Fruit fly (Drosophila melanogaster): ENCODE results near the gene mrn.

mrn gene

DNA sequence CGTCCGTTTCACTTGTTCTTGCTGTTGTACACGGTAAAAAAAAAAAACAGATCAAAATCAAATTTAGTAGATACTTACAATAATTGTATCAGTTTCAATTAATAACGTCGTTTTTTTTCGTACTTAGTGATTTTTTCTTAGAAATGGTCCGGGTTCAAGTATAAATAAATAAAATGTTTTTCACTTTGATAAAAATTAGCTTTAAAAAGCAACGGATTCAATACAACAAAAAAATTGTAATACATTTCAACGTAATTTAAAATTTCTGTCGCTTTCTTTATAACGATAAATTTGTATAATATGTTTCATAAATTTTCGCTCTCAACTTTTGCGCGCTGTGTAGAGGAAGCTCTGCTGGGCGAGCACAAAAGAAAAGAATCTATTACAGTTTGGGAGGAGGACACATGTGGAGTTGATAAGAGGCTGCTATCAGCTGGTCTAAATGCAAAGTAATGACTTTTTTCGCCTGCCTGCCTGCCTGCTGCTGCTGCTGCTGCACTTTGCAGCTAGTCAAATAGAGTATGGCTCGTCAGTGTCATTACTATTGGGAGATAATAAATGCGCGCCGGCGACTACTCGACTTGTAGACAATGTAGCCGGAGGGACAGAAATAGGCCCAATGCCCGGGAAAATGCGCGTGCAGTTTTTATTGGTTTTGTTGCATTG is 42.3 kb downstream of the mrn start (continued):
- peak; percentile 70 for TF ChIP-seq CG9437 (GFP tag; optimal IDR thresholded peaks at IDR 0.05)
- TF ChIP-seq CG2202 (tag; optimal IDR thresholded peaks at IDR 0.05) = peak; percentile 19
- TF ChIP-seq Gsc (GFP tag; IDR thresholded peaks at IDR 0.05) = no peak
- TF ChIP-seq Aef1 (GFP tag; IDR thresholded peaks at IDR 0.05) = 0 out of 3 replicates have a peak, but pooled peaks have one; percentile 10
- TF ChIP-seq Awh (GFP tag; IDR thresholded peaks at IDR 0.05) = 0 out of 2 replicates have a peak, but pooled peaks have one; percentile 16
- TF ChIP-seq vnd (GFP tag; IDR thresholded peaks at IDR 0.05; ENCODE audit: partially characterized antibody) = no peak
- no peak for TF ChIP-seq abd-A (tag; optimal IDR thresholded peaks at IDR 0.05)
- TF ChIP-seq row (GFP tag; IDR thresholded peaks at IDR 0.05) = peak; percentile 67
- TF ChIP-seq Bdp1 (GFP tag; optimal IDR thresholded peaks at IDR 0.05) = peak; percentile 24
- TF ChIP-seq Lpt (GFP tag; optimal IDR thresholded peaks at IDR 0.05) = no peak
- no peak for TF ChIP-seq exex (tag; optimal IDR thresholded peaks at IDR 0.05)
- peak; percentile 56 for TF ChIP-seq Drgx (GFP tag; IDR thresholded peaks at IDR 0.05)
- peak; percentile 77 for TF ChIP-seq CG4424 (GFP tag; optimal IDR thresholded peaks at IDR 0.05)
- TF ChIP-seq caup (GFP tag; optimal IDR thresholded peaks at IDR 0.05; ENCODE audit: severe bottlenecking) = no peak
- TF ChIP-seq jing (GFP tag; optimal IDR thresholded peaks at IDR 0.05) = peak; percentile 23
- TF ChIP-seq Ada2b (GFP tag; IDR thresholded peaks at IDR 0.05) = peak; percentile 35
- TF ChIP-seq Abd-B (GFP tag; optimal IDR thresholded peaks at IDR 0.05) = peak; percentile 50
- peak; percentile 58 for TF ChIP-seq CG1529 (GFP tag; optimal IDR thresholded peaks at IDR 0.05)
- peak; percentile 96 for TF ChIP-seq sens (GFP tag)
- peak; percentile 54 for TF ChIP-seq ATbp (GFP tag; optimal IDR thresholded peaks at IDR 0.05)
- peak; percentile 19 for TF ChIP-seq chn (GFP tag; optimal IDR thresholded peaks at IDR 0.05)
- TF ChIP-seq cas (GFP tag; IDR thresholded peaks at IDR 0.05) = no peak
- peak; percentile 19; the same call in 1 of the 2 replicates for TF ChIP-seq ssp (GFP tag; IDR thresholded peaks at IDR 0.05)
- TF ChIP-seq tll (GFP tag; optimal IDR thresholded peaks at IDR 0.05) = peak in 1 of 2 experiments; percentile 77
- TF ChIP-seq CG7928 (GFP tag; optimal IDR thresholded peaks at IDR 0.05) = no peak
- no peak for TF ChIP-seq insv (GFP tag; optimal IDR thresholded peaks at IDR 0.05)
- TF ChIP-seq chinmo (GFP tag; IDR thresholded peaks at IDR 0.05; ENCODE audit: partially characterized antibody) = 0 out of 4 replicates have a peak, but pooled peaks have one; percentile 42
- no peak for TF ChIP-seq CG17912 (GFP tag; optimal IDR thresholded peaks at IDR 0.05)
- TF ChIP-seq kni (GFP tag; optimal IDR thresholded peaks at IDR 0.05) = no peak
- TF ChIP-seq Taf1 (GFP tag; IDR thresholded peaks at IDR 0.05) = no peak
- peak; percentile 9 for TF ChIP-seq Sry-δ (GFP tag; optimal IDR thresholded peaks at IDR 0.05)
- peak; percentile 88 for TF ChIP-seq nmo (GFP tag; optimal IDR thresholded peaks at IDR 0.05)
- TF ChIP-seq tio (GFP tag; optimal IDR thresholded peaks at IDR 0.05) = peak; percentile 68
- TF ChIP-seq CG3995 (GFP tag; optimal IDR thresholded peaks at IDR 0.05) = no peak
- TF ChIP-seq CG14441 (GFP tag; IDR thresholded peaks at IDR 0.05) = 0 out of 2 replicates have a peak, but pooled peaks have one; percentile 41
- TF ChIP-seq Mrtf (GFP tag; IDR thresholded peaks at IDR 0.05) = no peak
- peak; percentile 19 for TF ChIP-seq CG6654 (GFP tag; optimal IDR thresholded peaks at IDR 0.05)
- TF ChIP-seq CG12769 (tag; optimal IDR thresholded peaks at IDR 0.05) = no peak
- no peak for TF ChIP-seq Antp (GFP tag; optimal IDR thresholded peaks at IDR 0.05)
- no peak for TF ChIP-seq salm (tag; optimal IDR thresholded peaks at IDR 0.05)
- TF ChIP-seq Doc2 (GFP tag; IDR thresholded peaks at IDR 0.05) = no peak
- TF ChIP-seq HHEX (GFP tag; optimal IDR thresholded peaks at IDR 0.05) = peak; percentile 63
- TF ChIP-seq CG13287 (GFP tag; IDR thresholded peaks at IDR 0.05; ENCODE audit: partially characterized antibody) = no peak
- peak; percentile 47 for TF ChIP-seq CG16863 (GFP tag; optimal IDR thresholded peaks at IDR 0.05)
- TF ChIP-seq bigmax (GFP tag; optimal IDR thresholded peaks at IDR 0.05) = no peak
- peak; percentile 7 for TF ChIP-seq CHES-1-like (GFP tag; optimal IDR thresholded peaks at IDR 0.05)
- peak; percentile 1 for TF ChIP-seq CG11398 (GFP tag; optimal IDR thresholded peaks at IDR 0.05)
- no peak for TF ChIP-seq tna (GFP tag; IDR thresholded peaks at IDR 0.05; ENCODE audit: partially characterized antibody)
- peak; percentile 66 for TF ChIP-seq Meics (GFP tag; optimal IDR thresholded peaks at IDR 0.05)

All from whole organism, embryonic.